Worm (Caenorhabditis elegans): ENCODE measurements around the gene tram-1.

- TF ChIP-seq ref-2 (tag; optimal IDR thresholded peaks at IDR 0.05) (no peak), hlh-8 (tag; optimal IDR thresholded peaks at IDR 0.05) (no peak), ets-4 (tag; optimal IDR thresholded peaks at IDR 0.05) (no peak), hlh-30 (tag; optimal IDR thresholded peaks at IDR 0.05; ENCODE audit: insufficient read depth) (no peak), tbx-7 (tag; optimal IDR thresholded peaks at IDR 0.05) (no peak), fkh-6 (tag; optimal IDR thresholded peaks at IDR 0.05) (no peak), sox-4 (tag; optimal IDR thresholded peaks at IDR 0.05) (no peak), ama-1 (optimal IDR thresholded peaks at IDR 0.05) (no peak), gmeb-2 (tag; optimal IDR thresholded peaks at IDR 0.05) (no peak)
These were observed 21.5 kb upstream of the tram-1 start for ce11 chrIV:10242458-10243123.

Data from whole organism, late embryonic.